Worm (Caenorhabditis elegans): ENCODE measurements around the gene tlk-1.

Gene tlk-1

ce11 chrIII:9725114-9725513 is 25.4 kb downstream of the tlk-1 start, which contains the start of gene clec-162:
Gene clec-162 (minus strand): TSS chrIII:9725214.
- no peak for TF ChIP-seq ceh-82 (tag; optimal IDR thresholded peaks at IDR 0.05)
- no peak for TF ChIP-seq unc-86 (tag; optimal IDR thresholded peaks at IDR 0.05)
- no peak for TF ChIP-seq hlh-17 (GFP tag; optimal IDR thresholded peaks at IDR 0.05; ENCODE audit: borderline replicate concordance)
- TF ChIP-seq snpc-4 (tag; optimal IDR thresholded peaks at IDR 0.05) = no peak
- no peak for TF ChIP-seq nhr-90 (tag; optimal IDR thresholded peaks at IDR 0.05; ENCODE audit: poor library complexity)
- TF ChIP-seq efl-3 (GFP tag; optimal IDR thresholded peaks at IDR 0.05) = no peak
- TF ChIP-seq aly-2 (tag; optimal IDR thresholded peaks at IDR 0.05) = no peak
- no peak for TF ChIP-seq zag-1 (tag; optimal IDR thresholded peaks at IDR 0.05)
- no peak for TF ChIP-seq unc-62 (GFP tag; optimal IDR thresholded peaks at IDR 0.05)
- TF ChIP-seq zip-4 (GFP tag; optimal IDR thresholded peaks at IDR 0.05) = no peak
- TF ChIP-seq sptf-1 (tag; optimal IDR thresholded peaks at IDR 0.05) = no peak
- no peak for TF ChIP-seq C34B4.2 (tag; optimal IDR thresholded peaks at IDR 0.05)
- no peak for TF ChIP-seq elt-2 (tag; optimal IDR thresholded peaks at IDR 0.05)
- TF ChIP-seq lir-3 (tag; optimal IDR thresholded peaks at IDR 0.05; ENCODE audit: poor library complexity) = no peak
- TF ChIP-seq blmp-1 (tag; optimal IDR thresholded peaks at IDR 0.05) = no peak
- TF ChIP-seq elt-3 (tag; optimal IDR thresholded peaks at IDR 0.05) = no peak
- no peak for TF ChIP-seq tlp-1 (tag; optimal IDR thresholded peaks at IDR 0.05)
- no peak for TF ChIP-seq nhr-237 (tag; optimal IDR thresholded peaks at IDR 0.05)
- no peak for TF ChIP-seq aha-1 (tag; optimal IDR thresholded peaks at IDR 0.05)
- no peak for TF ChIP-seq nhr-47 (tag; optimal IDR thresholded peaks at IDR 0.05)

DNA sequence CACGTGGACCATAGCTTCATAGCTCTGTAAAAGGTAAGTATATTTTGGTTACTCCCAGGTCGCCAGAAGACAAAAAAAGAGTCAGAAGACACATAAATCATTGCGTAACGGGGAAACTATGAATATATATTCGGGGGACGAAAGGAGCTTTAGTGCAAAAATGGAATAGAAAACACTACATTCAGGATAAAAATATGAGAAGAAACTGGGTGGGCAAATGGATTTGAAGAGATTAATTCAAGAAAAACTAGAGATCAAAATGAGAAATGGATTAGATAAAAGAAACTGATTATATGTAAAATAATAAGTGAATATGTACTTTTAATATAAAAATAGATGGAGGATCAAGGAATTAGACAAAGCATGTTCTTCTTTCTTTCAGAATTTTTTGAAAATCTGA is 27.8 kb downstream of the tlk-1 start, which contains the start of gene C07A9.12:
TSS of gene C07A9.12 (minus strand) at position 101 of the 400 bp plus-strand sequence.
- TF ChIP-seq nhr-85 (tag) = no peak
- peak; percentile 3 for TF ChIP-seq dsc-1 (tag; optimal IDR thresholded peaks at IDR 0.05)
- no peak for TF ChIP-seq tlp-1 (tag; optimal IDR thresholded peaks at IDR 0.05)
- no peak for TF ChIP-seq ama-1 (optimal IDR thresholded peaks at IDR 0.05)
- TF ChIP-seq alr-1 (tag; optimal IDR thresholded peaks at IDR 0.05; ENCODE audit: borderline replicate concordance) = no peak
- no peak for TF ChIP-seq nhr-77 (tag; optimal IDR thresholded peaks at IDR 0.05)
- no peak for TF ChIP-seq lin-35 (GFP tag; optimal IDR thresholded peaks at IDR 0.05)

ce11 chrIII:9730407-9730806 is 30.7 kb downstream of the tlk-1 start:
- no peak for TF ChIP-seq isw-1 (GFP tag; IDR thresholded peaks at IDR 0.05)
- TF ChIP-seq nhr-71 (tag; optimal IDR thresholded peaks at IDR 0.05) = no peak
- TF ChIP-seq dsc-1 (tag; optimal IDR thresholded peaks at IDR 0.05) = peak; percentile 53
- no peak for TF ChIP-seq nhr-19 (GFP tag; conservative IDR thresholded peaks at IDR 0.05)
- no peak for TF ChIP-seq nhr-28 (tag; optimal IDR thresholded peaks at IDR 0.05)
- TF ChIP-seq hlh-4 (tag; optimal IDR thresholded peaks at IDR 0.05) = no peak
- no peak for TF ChIP-seq nhr-12 (tag; optimal IDR thresholded peaks at IDR 0.05)
- no peak for TF ChIP-seq efl-1 (optimal IDR thresholded peaks at IDR 0.05)
- TF ChIP-seq efl-1 (GFP tag; optimal IDR thresholded peaks at IDR 0.05 in 1 of 2) = peak in 1 of 2 experiments; percentile 42
- no peak for TF ChIP-seq F16B12.6 (tag; optimal IDR thresholded peaks at IDR 0.05)
- no peak for TF ChIP-seq ztf-4 (tag; optimal IDR thresholded peaks at IDR 0.05)

ce11 chrIII:9731313-9731912 is 31.7 kb downstream of the tlk-1 start:
- TF ChIP-seq nhr-12 (tag; optimal IDR thresholded peaks at IDR 0.05) (no peak), tlp-1 (tag; optimal IDR thresholded peaks at IDR 0.05) (no peak), unc-30 (tag; optimal IDR thresholded peaks at IDR 0.05) (no peak), swsn-7 (tag; optimal IDR thresholded peaks at IDR 0.05) (peak; percentile 24), irx-1 (tag; optimal IDR thresholded peaks at IDR 0.05) (no peak), lin-14 (GFP tag; optimal IDR thresholded peaks at IDR 0.05) (peak; percentile 90), dsc-1 (tag; optimal IDR thresholded peaks at IDR 0.05) (peak; percentile 75), ceh-8 (GFP tag; optimal IDR thresholded peaks at IDR 0.05) (no peak), C04F5.9 (tag; optimal IDR thresholded peaks at IDR 0.05) (no peak), snu-23 (GFP tag; optimal IDR thresholded peaks at IDR 0.05) (peak; percentile 19), sup-37 (GFP tag; optimal IDR thresholded peaks at IDR 0.05) (no peak), grh-1 (GFP tag; IDR thresholded peaks at IDR 0.05) (no peak), lin-39 (tag; optimal IDR thresholded peaks at IDR 0.05) (peak; percentile 51), elt-2 (tag; optimal IDR thresholded peaks at IDR 0.05) (no peak), nhr-20 (tag; optimal IDR thresholded peaks at IDR 0.05) (peak; percentile 20), lin-13 (GFP tag; optimal IDR thresholded peaks at IDR 0.05) (no peak), unc-98 (GFP tag; IDR thresholded peaks at IDR 0.05) (no peak), nhr-85 (tag) (peak; percentile 9), skn-1 (tag; optimal IDR thresholded peaks at IDR 0.05) (no peak)

All from whole organism, L1 larva.